Worm (Caenorhabditis elegans) whole organism, young adult: ENCODE results near the gene D1005.2.

Experiments
- B0035.1 ChIP-seq: sonication (generic microtip); optimal IDR thresholded peaks from 2 replicates; lab custom pipeline; 2016; ENCODE audit warnings: missing genetic modification characterization, mild to moderate bottlenecking, missing compliant biosample characterization, missing genotype, missing genetic modification reagents
- B0261.1 ChIP-seq: sonication (generic microtip); optimal IDR thresholded peaks from 2 replicates; lab custom pipeline; 2016; ENCODE audit warnings: mild to moderate bottlenecking, missing genetic modification characterization, moderate library complexity, missing compliant biosample characterization
- D2030.7 ChIP-seq: fragments of 200-800 bp; sonication (Bioruptor generic); IDR thresholded peaks from 2 replicates; pipeline ENCODE4 v1.3.6; 2022; ENCODE audit warnings: missing genetic modification reagents, missing genetic modification characterization, missing compliant biosample characterization
- F23B12.7 ChIP-seq: sonication (generic microtip); optimal IDR thresholded peaks from 2 replicates; lab custom pipeline; 2017; ENCODE audit warnings: missing genetic modification characterization, mild to moderate bottlenecking, missing compliant biosample characterization, antibody characterized with exemption, moderate library complexity; ENCODE audit not compliant: insufficient read depth
- F57A8.1 ChIP-seq: fragments of 200-800 bp; sonication (Bioruptor generic); optimal IDR thresholded peaks from 2 replicates; lab custom pipeline; 2018; ENCODE audit warnings: mild to moderate bottlenecking, missing genetic modification characterization, moderate library complexity, missing compliant biosample characterization
- K11D2.4 ChIP-seq: fragments of 200-800 bp; sonication (Bioruptor generic); IDR thresholded peaks from 2 replicates; pipeline ENCODE4 v1.3.6; 2022; ENCODE audit warnings: missing genetic modification reagents, missing genetic modification characterization, missing compliant biosample characterization
- K12H6.12 ChIP-seq: fragments of 200-800 bp; sonication (Bioruptor generic); optimal IDR thresholded peaks from 2 replicates; lab custom pipeline; 2018; ENCODE audit warnings: mild to moderate bottlenecking, missing genetic modification characterization, missing compliant biosample characterization
- T07F8.4 ChIP-seq: sonication (generic microtip); optimal IDR thresholded peaks from 2 replicates; lab custom pipeline; 2016; ENCODE audit warnings: mild to moderate bottlenecking, missing genetic modification characterization, moderate library complexity, missing compliant biosample characterization
- Y53F4B.3 ChIP-seq: fragments of 200-800 bp; sonication (Bioruptor generic); IDR thresholded peaks from 2 replicates; pipeline ENCODE4 v1.3.6; 2022; ENCODE audit warnings: missing genetic modification reagents, missing genetic modification characterization, missing compliant biosample characterization
- Y53G8AR.9 ChIP-seq: fragments of 200-800 bp; sonication (Bioruptor generic); conservative IDR thresholded peaks from 2 replicates; pipeline ENCODE4 v1.3.6; 2022; ENCODE audit warnings: missing genetic modification reagents, missing genetic modification characterization, missing compliant biosample characterization
- Y67H2A.10 ChIP-seq: fragments of 200-800 bp; sonication (Bioruptor generic); conservative IDR thresholded peaks from 2 replicates; pipeline ENCODE4 v1.3.6; 2022; ENCODE audit warnings: missing genetic modification reagents, missing genetic modification characterization, missing compliant biosample characterization
- ZK185.1 ChIP-seq: sonication (generic microtip); optimal IDR thresholded peaks from 2 replicates; lab custom pipeline; 2016; ENCODE audit warnings: mild to moderate bottlenecking, missing genetic modification characterization, missing compliant biosample characterization; ENCODE audit not compliant: poor library complexity, severe bottlenecking
- akir-1 ChIP-seq: fragments of 200-800 bp; sonication (Bioruptor generic); optimal IDR thresholded peaks from 2 replicates; lab custom pipeline; 2018; ENCODE audit warnings: mild to moderate bottlenecking, missing genetic modification characterization, moderate library complexity, missing compliant biosample characterization
- ama-1 ChIP-seq, 3 experiments: fragments of 150-350 bp in 1 of 3; sonication (generic microtip) in 2 of 3; optimal IDR thresholded peaks; 2 replicates each; lab custom pipeline; 2014 to 2018; ENCODE audit warnings: missing biosample characterization in 2 of 3, missing genetic modification characterization in 2 of 3, missing genetic modification reagents in 2 of 3
- bed-1 ChIP-seq: fragments of 200-800 bp; sonication (Bioruptor generic); IDR thresholded peaks from 2 replicates; pipeline ENCODE4 v1.3.6; 2022; ENCODE audit warnings: missing genetic modification reagents, missing genetic modification characterization, missing compliant biosample characterization
- ccch-3 ChIP-seq: fragments of 200-800 bp; sonication (Bioruptor generic); optimal IDR thresholded peaks from 2 replicates; lab custom pipeline; 2018; ENCODE audit warnings: mild to moderate bottlenecking, missing genetic modification characterization, missing compliant biosample characterization
- cebp-1 ChIP-seq, 2 experiments: fragments of 200-800 bp in 1 of 2; sonication (Bioruptor generic) in 1 of 2; sonication (generic microtip) in 1 of 2; IDR thresholded peaks in 1 of 2; optimal IDR thresholded peaks in 1 of 2; 2 replicates each; pipeline versions ENCODE4 v1.3.6 to Lab custom; 2017 to 2022; ENCODE audit warnings: missing compliant biosample characterization in 2 of 2, missing genetic modification characterization in 2 of 2, mild to moderate bottlenecking in 1 of 2, missing genetic modification reagents in 1 of 2, moderate library complexity in 1 of 2
- ceh-91 ChIP-seq: fragments of 200-800 bp; sonication (Bioruptor generic); IDR thresholded peaks from 2 replicates; pipeline ENCODE4 v1.3.6; 2022; ENCODE audit warnings: missing genetic modification reagents, missing genetic modification characterization, missing compliant biosample characterization
- die-1 ChIP-seq: sonication (generic microtip); optimal IDR thresholded peaks from 2 replicates; lab custom pipeline; 2016; ENCODE audit warnings: missing genotype, mild to moderate bottlenecking, missing genetic modification characterization, missing compliant biosample characterization
- dox-1 ChIP-seq: fragments of 200-800 bp; sonication (Bioruptor generic); IDR thresholded peaks from 2 replicates; pipeline ENCODE4 v1.3.6; 2022; ENCODE audit warnings: missing genetic modification reagents, missing genetic modification characterization, missing compliant biosample characterization
- efl-1 ChIP-seq: fragments of 150-350 bp; optimal IDR thresholded peaks from 2 replicates; lab custom pipeline; 2014; ENCODE audit warnings: missing biosample characterization, missing genetic modification reagents, missing genetic modification characterization
- fkh-3 ChIP-seq: sonication (generic microtip); optimal IDR thresholded peaks from 2 replicates; lab custom pipeline; 2016; ENCODE audit warnings: mild to moderate bottlenecking, missing genetic modification characterization, missing compliant biosample characterization
- gei-17 ChIP-seq: fragments of 200-800 bp; sonication (Bioruptor generic); optimal IDR thresholded peaks from 2 replicates; lab custom pipeline; 2018; ENCODE audit warnings: mild to moderate bottlenecking, missing genetic modification characterization, missing compliant biosample characterization
- hlh-12 ChIP-seq: sonication (generic microtip); optimal IDR thresholded peaks from 2 replicates; lab custom pipeline; 2016; ENCODE audit warnings: missing genetic modification characterization, missing compliant biosample characterization
- hlh-26 ChIP-seq: fragments of 200-800 bp; sonication (Bioruptor generic); conservative IDR thresholded peaks from 2 replicates; pipeline ENCODE4 v1.3.6; 2022; ENCODE audit warnings: missing genetic modification reagents, missing genetic modification characterization, missing compliant biosample characterization
- hrde-1 ChIP-seq: sonication (generic microtip); optimal IDR thresholded peaks from 2 replicates; lab custom pipeline; 2016; ENCODE audit warnings: missing genetic modification characterization, mild to moderate bottlenecking, missing compliant biosample characterization, moderate library complexity, missing genotype, missing genetic modification reagents, borderline replicate concordance
- lin-26 ChIP-seq: fragments of 200-800 bp; sonication (Bioruptor generic); IDR thresholded peaks from 2 replicates; pipeline ENCODE4 v1.3.6; 2022; ENCODE audit warnings: missing genetic modification reagents, missing genetic modification characterization, missing compliant biosample characterization
- lin-35 ChIP-seq, 3 experiments: fragments of 150-350 bp in 2 of 3; sonication (generic microtip) in 1 of 3; optimal IDR thresholded peaks; 2 replicates each; lab custom pipeline; 2014 to 2018; ENCODE audit warnings: missing biosample characterization in 3 of 3, missing genetic modification characterization in 3 of 3, missing genetic modification reagents in 3 of 3
- lin-40 ChIP-seq: sonication (generic microtip); optimal IDR thresholded peaks from 2 replicates; lab custom pipeline; 2016; ENCODE audit warnings: missing genetic modification characterization, mild to moderate bottlenecking, missing compliant biosample characterization, missing genotype, missing genetic modification reagents
- madf-10 ChIP-seq: sonication (generic microtip); optimal IDR thresholded peaks from 2 replicates; lab custom pipeline; 2016; ENCODE audit warnings: mild to moderate bottlenecking, missing genetic modification characterization, missing compliant biosample characterization
- madf-3 ChIP-seq: fragments of 200-800 bp; sonication (Bioruptor generic); IDR thresholded peaks from 2 replicates; pipeline ENCODE4 v1.3.6; 2022; ENCODE audit warnings: missing genetic modification reagents, missing genetic modification characterization, missing compliant biosample characterization
- mxl-1 ChIP-seq: sonication (generic microtip); optimal IDR thresholded peaks from 2 replicates; lab custom pipeline; 2016; ENCODE audit warnings: missing genetic modification characterization, missing compliant biosample characterization
- nfya-2 ChIP-seq: fragments of 200-800 bp; sonication (Bioruptor generic); IDR thresholded peaks from 2 replicates; pipeline ENCODE4 v1.3.6; 2022; ENCODE audit warnings: missing genetic modification reagents, missing genetic modification characterization, missing compliant biosample characterization
- rpc-1 ChIP-seq, 2 experiments: fragments of 150-350 bp in 1 of 2; sonication (generic microtip) in 1 of 2; optimal IDR thresholded peaks; 2 replicates each; lab custom pipeline; 2014 to 2018; ENCODE audit warnings: missing biosample characterization in 1 of 2, missing genetic modification characterization in 1 of 2, missing genetic modification reagents in 1 of 2, missing genotype in 1 of 2
- sea-2 ChIP-seq: fragments of 200-800 bp; sonication (Bioruptor generic); IDR thresholded peaks from 2 replicates; pipeline ENCODE4 v1.3.6; 2022; ENCODE audit warnings: missing genetic modification characterization, missing compliant biosample characterization
- snpc-1.3 ChIP-seq: sonication (generic microtip); optimal IDR thresholded peaks from 2 replicates; lab custom pipeline; 2017; ENCODE audit warnings: missing genetic modification characterization, mild to moderate bottlenecking, missing compliant biosample characterization, antibody characterized with exemption, moderate library complexity, missing genotype, missing genetic modification reagents; ENCODE audit not compliant: insufficient read depth
- sptf-2 ChIP-seq: fragments of 200-800 bp; sonication (Bioruptor generic); optimal IDR thresholded peaks from 2 replicates; lab custom pipeline; 2018; ENCODE audit warnings: mild to moderate bottlenecking, missing genetic modification characterization, missing compliant biosample characterization
- tbp1 ChIP-seq: fragments of 200-800 bp; sonication (Bioruptor generic); optimal IDR thresholded peaks from 2 replicates; lab custom pipeline; 2018; ENCODE audit warnings: mild to moderate bottlenecking, missing genetic modification characterization, missing compliant biosample characterization
- tlf-1 ChIP-seq: fragments of 200-800 bp; sonication (Bioruptor generic); optimal IDR thresholded peaks from 2 replicates; lab custom pipeline; 2018; ENCODE audit warnings: mild to moderate bottlenecking, missing genetic modification characterization, missing compliant biosample characterization
- xnd-1 ChIP-seq: sonication (generic microtip); optimal IDR thresholded peaks from 2 replicates; lab custom pipeline; 2016; ENCODE audit warnings: missing genotype, missing genetic modification reagents, missing genetic modification characterization, missing compliant biosample characterization
- zfh-2 ChIP-seq: fragments of 200-800 bp; sonication (Bioruptor generic); conservative IDR thresholded peaks from 2 replicates; pipeline ENCODE4 v1.3.6; 2022; ENCODE audit warnings: missing genetic modification reagents, missing genetic modification characterization, missing compliant biosample characterization
- ztf-22 ChIP-seq: fragments of 200-800 bp; sonication (Bioruptor generic); optimal IDR thresholded peaks from 2 replicates; lab custom pipeline; 2018; ENCODE audit warnings: mild to moderate bottlenecking, missing genetic modification characterization, moderate library complexity, missing compliant biosample characterization
- ztf-26 ChIP-seq: sonication (generic microtip); optimal IDR thresholded peaks from 2 replicates; lab custom pipeline; 2017; ENCODE audit warnings: missing genetic modification characterization, missing compliant biosample characterization
- ztf-28 ChIP-seq: fragments of 200-800 bp; sonication (Bioruptor generic); IDR thresholded peaks from 2 replicates; pipeline ENCODE4 v1.3.6; 2022; ENCODE audit warnings: missing genetic modification reagents, missing genetic modification characterization, missing compliant biosample characterization
- ztf-3 ChIP-seq: fragments of 200-800 bp; sonication (Bioruptor generic); optimal IDR thresholded peaks from 2 replicates; lab custom pipeline; 2018; ENCODE audit warnings: mild to moderate bottlenecking, missing genetic modification characterization, missing compliant biosample characterization

Gene D1005.2

ce11 chrX:1491036-1491435 lies 32.2 kb downstream of the D1005.2 start:
- TF ChIP-seq D2030.7 = no peak
- TF ChIP-seq snpc-1.3 (tag; lab: Kevin White, UChicago) = no peak
- TF ChIP-seq B0035.1 = no peak
- TF ChIP-seq die-1 (tag; lab: Kevin White, UChicago) = peak; percentile 15
- peak; percentile 53 for TF ChIP-seq B0261.1 (tag; lab: Kevin White, UChicago)
- TF ChIP-seq ama-1 (optimal IDR thresholded peaks at IDR 0.05; lab: Kevin White, UChicago) = no peak
- no peak for TF ChIP-seq ama-1 (GFP tag; optimal IDR thresholded peaks at IDR 0.05; lab: Kevin White, UChicago)
- peak; percentile 38 for TF ChIP-seq rpc-1 (optimal IDR thresholded peaks at IDR 0.05; lab: Kevin White, UChicago)
- TF ChIP-seq rpc-1 (tag; optimal IDR thresholded peaks at IDR 0.05; lab: Kevin White, UChicago) = peak; percentile 75
- TF ChIP-seq F57A8.1 = no peak
- peak; percentile 45; the same call in 1 of the 2 replicates for TF ChIP-seq lin-26 (GFP tag; lab: Robert Waterston, UW)
- no peak for TF ChIP-seq efl-1 (GFP tag; lab: Kevin White, UChicago)
- TF ChIP-seq Y53G8AR.9 (GFP tag; lab: Robert Waterston, UW) = no peak
- no peak for TF ChIP-seq T07F8.4
- TF ChIP-seq nfya-2 (GFP tag; lab: Robert Waterston, UW) = no peak
- peak; percentile 83 for TF ChIP-seq tbp1 (GFP tag; lab: Kevin White, UChicago)
- no peak for TF ChIP-seq K12H6.12 (tag; lab: Kevin White, UChicago)
- TF ChIP-seq, all 124 proteins: peak for 5

ce11 chrX:1492174-1492573 lies 33.4 kb downstream of the D1005.2 start:
- TF ChIP-seq ztf-28 = no peak
- TF ChIP-seq sea-2 (GFP tag; lab: Robert Waterston, UW) = no peak
- no peak for TF ChIP-seq T07F8.4
- TF ChIP-seq akir-1 (GFP tag; lab: Kevin White, UChicago) = no peak
- TF ChIP-seq lin-40 (tag; lab: Kevin White, UChicago) = peak; percentile 56
- peak in 1 of 3 experiments; percentile 21 for TF ChIP-seq lin-35 (GFP tag; optimal IDR thresholded peaks at IDR 0.05; lab: Kevin White, UChicago)
- TF ChIP-seq dox-1 (GFP tag; lab: Robert Waterston, UW) = peak; percentile 36; the same call in 1 of the 2 replicates
- TF ChIP-seq sptf-2 (GFP tag; lab: Kevin White, UChicago) = no peak
- TF ChIP-seq ztf-3 (GFP tag; lab: Kevin White, UChicago) = no peak
- no peak for TF ChIP-seq Y53F4B.3 (GFP tag; lab: Robert Waterston, UW)
- TF ChIP-seq gei-17 (GFP tag; lab: Kevin White, UChicago) = peak; percentile 86
- no peak for TF ChIP-seq hlh-26 (GFP tag; lab: Robert Waterston, UW)
- TF ChIP-seq xnd-1 = no peak
- no peak for TF ChIP-seq ccch-3 (GFP tag; lab: Kevin White, UChicago)
- TF ChIP-seq tlf-1 (GFP tag; lab: Kevin White, UChicago) = no peak
- TF ChIP-seq ztf-26 (tag; lab: Kevin White, UChicago) = peak; percentile 48
- TF ChIP-seq Y67H2A.10 = no peak
- TF ChIP-seq rpc-1 (optimal IDR thresholded peaks at IDR 0.05; lab: Kevin White, UChicago) = no peak
- TF ChIP-seq rpc-1 (tag; optimal IDR thresholded peaks at IDR 0.05; lab: Kevin White, UChicago) = no peak
- no peak for TF ChIP-seq fkh-3
- TF ChIP-seq bed-1 = no peak
- no peak for TF ChIP-seq K11D2.4 (GFP tag; lab: Robert Waterston, UW)
- no peak for TF ChIP-seq F23B12.7 (tag; lab: Kevin White, UChicago)
- TF ChIP-seq madf-10 (tag; lab: Kevin White, UChicago) = no peak
- TF ChIP-seq hrde-1 (tag; lab: Kevin White, UChicago) = no peak
- TF ChIP-seq zfh-2 (GFP tag; lab: Robert Waterston, UW) = no peak
- no peak for TF ChIP-seq madf-3 (GFP tag; lab: Robert Waterston, UW)
- no peak for TF ChIP-seq ZK185.1 (tag; lab: Kevin White, UChicago)
- no peak for TF ChIP-seq mxl-1 (tag; lab: Kevin White, UChicago)
- TF ChIP-seq ztf-22 (GFP tag; lab: Kevin White, UChicago) = no peak
- no peak for TF ChIP-seq cebp-1 (GFP tag; IDR thresholded peaks at IDR 0.05; lab: Robert Waterston, UW)
- peak; percentile 31 for TF ChIP-seq cebp-1 (tag; optimal IDR thresholded peaks at IDR 0.05; lab: Kevin White, UChicago)
- TF ChIP-seq ceh-91 (GFP tag; lab: Robert Waterston, UW) = no peak
- no peak for TF ChIP-seq hlh-12 (tag; lab: Kevin White, UChicago)
- no peak for TF ChIP-seq B0261.1 (tag; lab: Kevin White, UChicago)
